Worm (Caenorhabditis elegans): ENCODE results near the gene srw-142.
A peak's percentile ranks its signal among the peaks of the same experiment; 100 is the strongest.

srw-142 gene

ce11 chrV:2993816-2994215 is 35.7 kb upstream of the srw-142 start, which contains the start of gene srw-115:
Gene srw-115, minus strand, starts transcription at chrV:2993916.
- TF ChIP-seq T26A8.4 (GFP tag; IDR thresholded peaks at IDR 0.05) (no peak), ctbp-1 (GFP tag; IDR thresholded peaks at IDR 0.05) (no peak), set-16 (GFP tag; IDR thresholded peaks at IDR 0.05) (no peak), ceh-32 (tag; optimal IDR thresholded peaks at IDR 0.05; ENCODE audit: poor library complexity) (no peak), lin-39 (tag; optimal IDR thresholded peaks at IDR 0.05) (no peak), zip-2 (tag; optimal IDR thresholded peaks at IDR 0.05) (no peak), spr-3 (GFP tag; optimal IDR thresholded peaks at IDR 0.05) (no peak)

ce11 chrV:2992060-2992459 is 34.0 kb upstream of the srw-142 start:
- TF ChIP-seq lin-1 (GFP tag; IDR thresholded peaks at IDR 0.05) (no peak), Y105C5A.15 (GFP tag; IDR thresholded peaks at IDR 0.05) (no peak), unc-62 (GFP tag; optimal IDR thresholded peaks at IDR 0.05 in 1 of 2) (peak in 1 of 2 experiments; percentile 97), unc-62 (tag; optimal IDR thresholded peaks at IDR 0.05) (no peak)

ce11 chrV:2991485-2991884 is 33.4 kb upstream of the srw-142 start, which contains the start of gene srw-121:
Gene srw-121, minus strand, starts transcription at chrV:2991585.
- TF ChIP-seq snpc-1.2 (GFP tag; IDR thresholded peaks at IDR 0.05) (no peak), D1046.2 (GFP tag; IDR thresholded peaks at IDR 0.05) (no peak), php-3 (GFP tag; IDR thresholded peaks at IDR 0.05) (no peak), aly-2 (tag; optimal IDR thresholded peaks at IDR 0.05) (no peak), Y5F2A.4 (GFP tag; optimal IDR thresholded peaks at IDR 0.05) (no peak), vab-7 (GFP tag; IDR thresholded peaks at IDR 0.05) (no peak)

ce11 chrV:2987407-2987806 is 29.3 kb upstream of the srw-142 start, which contains the start of gene srh-85:
Gene srh-85, minus strand, starts transcription at chrV:2987507.
- TF ChIP-seq ZK546.5 (tag; optimal IDR thresholded peaks at IDR 0.05) = no peak
- no peak for TF ChIP-seq zip-11 (GFP tag; IDR thresholded peaks at IDR 0.05)
- no peak for TF ChIP-seq mxl-2 (GFP tag; conservative IDR thresholded peaks at IDR 0.05)
- TF ChIP-seq ztf-7 (tag; optimal IDR thresholded peaks at IDR 0.05) = no peak
- no peak for TF ChIP-seq spr-3 (GFP tag; optimal IDR thresholded peaks at IDR 0.05)
- no peak for TF ChIP-seq gei-8 (GFP tag; optimal IDR thresholded peaks at IDR 0.05)

ce11 chrV:2985309-2985708 is 27.2 kb upstream of the srw-142 start, which contains the start of gene srw-139:
Gene srw-139, minus strand, starts transcription at chrV:2985409.
- no peak for TF ChIP-seq jun-1 (tag; optimal IDR thresholded peaks at IDR 0.05)
- TF ChIP-seq vab-7 (GFP tag; IDR thresholded peaks at IDR 0.05) = no peak
- no peak for TF ChIP-seq fkh-10 (GFP tag; optimal IDR thresholded peaks at IDR 0.05)
- TF ChIP-seq pha-4 (GFP tag; IDR thresholded peaks at IDR 0.05) = no peak
- no peak for TF ChIP-seq pha-4 (tag; optimal IDR thresholded peaks at IDR 0.05)
- no peak for TF ChIP-seq tag-97 (GFP tag; IDR thresholded peaks at IDR 0.05)
- no peak for TF ChIP-seq attf-4 (tag; optimal IDR thresholded peaks at IDR 0.05)
- no peak for TF ChIP-seq nhr-237 (tag; optimal IDR thresholded peaks at IDR 0.05)
- TF ChIP-seq lin-13 (GFP tag; optimal IDR thresholded peaks at IDR 0.05) = no peak
- no peak for TF ChIP-seq hlh-11 (tag; optimal IDR thresholded peaks at IDR 0.05)
- TF ChIP-seq duxl-1 (tag; optimal IDR thresholded peaks at IDR 0.05; ENCODE audit: poor library complexity) = no peak
- no peak for TF ChIP-seq ceh-44 (GFP tag; IDR thresholded peaks at IDR 0.05)
- TF ChIP-seq mes-2 (tag; optimal IDR thresholded peaks at IDR 0.05; ENCODE audit: poor library complexity, severe bottlenecking) = no peak
- TF ChIP-seq nhr-102 (tag; optimal IDR thresholded peaks at IDR 0.05) = no peak
- TF ChIP-seq F49E8.2 (tag; optimal IDR thresholded peaks at IDR 0.05; ENCODE audit: borderline replicate concordance) = no peak
- TF ChIP-seq lsy-2 (tag; optimal IDR thresholded peaks at IDR 0.05) = no peak
- TF ChIP-seq zfp-3 (GFP tag; conservative IDR thresholded peaks at IDR 0.05) = no peak
- no peak for TF ChIP-seq daf-12 (tag; optimal IDR thresholded peaks at IDR 0.05)
- no peak for TF ChIP-seq daf-8 (GFP tag; IDR thresholded peaks at IDR 0.05)
- no peak for TF ChIP-seq hlh-30 (tag; optimal IDR thresholded peaks at IDR 0.05; ENCODE audit: insufficient read depth)
- TF ChIP-seq zip-11 (GFP tag; IDR thresholded peaks at IDR 0.05) = no peak

All from whole organism, L4 larva.